Worm (Caenorhabditis elegans) whole organism, L4/young adult: ENCODE results near the gene fbxa-152.

ENCODE experiments used
- W03F9.2 ChIP-seq: fragments of 150-350 bp; optimal IDR thresholded peaks from 2 replicates; lab custom pipeline; 2014; ENCODE audit warnings: missing biosample characterization, missing genetic modification characterization
- dao-5 ChIP-seq: sonication (generic microtip); optimal IDR thresholded peaks from 2 replicates; lab custom pipeline; 2016; ENCODE audit warnings: missing genotype, missing genetic modification characterization, moderate library complexity, missing compliant biosample characterization
- him-1 ChIP-seq: sonication (generic microtip); optimal IDR thresholded peaks from 2 replicates; lab custom pipeline; 2016; ENCODE audit warnings: missing genotype, missing genetic modification reagents, missing genetic modification characterization, missing compliant biosample characterization

DNA sequence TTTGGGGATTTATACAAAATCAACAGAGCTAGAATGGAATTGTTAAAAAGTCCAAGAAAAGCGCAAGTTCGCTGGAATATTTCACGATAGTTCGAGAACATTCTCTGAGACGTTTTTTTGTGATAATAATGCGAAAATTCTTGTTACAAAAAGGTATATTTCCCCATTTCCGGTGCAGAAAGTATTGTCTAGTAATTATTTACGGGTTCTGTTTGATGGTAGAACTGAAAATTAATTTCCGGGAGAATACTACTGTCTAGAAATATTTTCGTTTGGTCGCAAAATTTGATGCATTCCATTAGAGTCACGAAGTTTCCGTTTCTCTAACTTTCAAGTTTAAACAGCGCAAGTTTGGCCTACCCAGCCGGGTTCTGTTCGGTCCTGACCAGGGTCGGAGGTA is 27.4 kb upstream of the fbxa-152 start, which contains the start of gene str-248:
- TF ChIP-seq W03F9.2 (tag; lab: Kevin White, UChicago) (no peak), dao-5 (tag; lab: Kevin White, UChicago) (no peak), him-1 (tag; lab: Kevin White, UChicago) (no peak)
